Fruit fly (Drosophila melanogaster) whole organism, embryonic: ENCODE results near the gene Osi21.

Source experiments
- Abd-B ChIP-seq: fragments of 200-800 bp; sonication (Bioruptor generic); optimal IDR thresholded peaks from 2 replicates; lab custom pipeline; 2018; ENCODE audit warnings: missing biosample characterization, mild to moderate bottlenecking, missing genetic modification characterization, moderate library complexity
- CG10209 ChIP-seq: fragments of 200-800 bp; sonication (Bioruptor generic); optimal IDR thresholded peaks from 3 replicates; lab custom pipeline; 2017; ENCODE audit warnings: missing biosample characterization, mild to moderate bottlenecking, missing genetic modification characterization, missing genetic modification reagents
- CG10274 ChIP-seq: fragments of 200-800 bp; sonication (Bioruptor generic); optimal IDR thresholded peaks from 3 replicates; lab custom pipeline; 2017; ENCODE audit warnings: missing biosample characterization, mild to moderate bottlenecking, missing genetic modification characterization
- CG11247 ChIP-seq: fragments of 200-800 bp; sonication (Bioruptor generic); IDR thresholded peaks from 2 replicates; pipeline ENCODE4 v1.3.6; 2022; ENCODE audit warnings: missing biosample characterization, missing genetic modification characterization
- CG12236 ChIP-seq: fragments of 200-800 bp; sonication (Bioruptor generic); optimal IDR thresholded peaks from 2 replicates; lab custom pipeline; 2016; ENCODE audit warnings: missing biosample characterization, missing genetic modification characterization
- CG12659 ChIP-seq: fragments of 200-800 bp; sonication (Bioruptor generic); optimal IDR thresholded peaks from 3 replicates; lab custom pipeline; 2017; ENCODE audit warnings: mild to moderate bottlenecking, missing biosample characterization, missing genetic modification reagents, missing genetic modification characterization
- CG13296 ChIP-seq: fragments of 200-800 bp; sonication (Bioruptor generic); optimal IDR thresholded peaks from 3 replicates; lab custom pipeline; 2018; ENCODE audit warnings: missing biosample characterization, mild to moderate bottlenecking, missing genetic modification characterization
- CG15269 ChIP-seq: fragments of 200-800 bp; sonication (Bioruptor generic); optimal IDR thresholded peaks from 2 replicates; lab custom pipeline; 2018; ENCODE audit warnings: missing biosample characterization, mild to moderate bottlenecking, missing genetic modification characterization, moderate library complexity
- CG15601 ChIP-seq: fragments of 200-800 bp; sonication (Bioruptor generic); optimal IDR thresholded peaks from 3 replicates; lab custom pipeline; 2019; ENCODE audit warnings: missing biosample characterization, mild to moderate bottlenecking, missing genetic modification characterization, moderate library complexity
- CG1647 ChIP-seq: fragments of 200-800 bp; sonication (Bioruptor generic); optimal IDR thresholded peaks from 3 replicates; lab custom pipeline; 2016; ENCODE audit warnings: missing biosample characterization, missing genetic modification characterization
- CG17912 ChIP-seq: fragments of 200-800 bp; sonication (Bioruptor generic); optimal IDR thresholded peaks from 2 replicates; lab custom pipeline; 2018; ENCODE audit warnings: missing biosample characterization, mild to moderate bottlenecking, missing genetic modification characterization
- CG2116 ChIP-seq: fragments of 200-800 bp; sonication (Bioruptor generic); optimal IDR thresholded peaks from 3 replicates; lab custom pipeline; 2018; ENCODE audit warnings: missing biosample characterization, mild to moderate bottlenecking, missing genetic modification characterization
- CG31365 ChIP-seq: fragments of 200-800 bp; sonication (Bioruptor generic); optimal IDR thresholded peaks from 2 replicates; lab custom pipeline; 2018; ENCODE audit warnings: missing biosample characterization, mild to moderate bottlenecking, missing genetic modification characterization
- CG33213 ChIP-seq: fragments of 200-800 bp; sonication (Bioruptor generic); optimal IDR thresholded peaks from 3 replicates; lab custom pipeline; 2016; ENCODE audit warnings: missing biosample characterization, missing genetic modification characterization
- CG6254 ChIP-seq: fragments of 200-800 bp; sonication (Bioruptor generic); optimal IDR thresholded peaks from 3 replicates; lab custom pipeline; 2017; ENCODE audit warnings: mild to moderate bottlenecking, missing biosample characterization, missing genetic modification reagents, missing genetic modification characterization
- CG6689 ChIP-seq: fragments of 200-800 bp; sonication (Bioruptor generic); IDR thresholded peaks from 2 replicates; pipeline ENCODE4 v1.3.6; 2022; ENCODE audit warnings: missing biosample characterization, missing genetic modification characterization
- CG6791 ChIP-seq: fragments of 200-800 bp; sonication (Bioruptor generic); IDR thresholded peaks from 3 replicates; pipeline ENCODE4 v1.3.6; 2022; ENCODE audit warnings: missing biosample characterization, missing genetic modification characterization; ENCODE audit not compliant: partially characterized antibody
- CG7839 ChIP-seq: fragments of 200-800 bp; sonication (Bioruptor generic); optimal IDR thresholded peaks from 3 replicates; lab custom pipeline; 2018; ENCODE audit warnings: missing biosample characterization, mild to moderate bottlenecking, missing genetic modification characterization, moderate library complexity
- CG7928 ChIP-seq: fragments of 200-800 bp; sonication (Bioruptor generic); optimal IDR thresholded peaks from 2 replicates; lab custom pipeline; 2017; ENCODE audit warnings: missing biosample characterization, mild to moderate bottlenecking, missing genetic modification characterization
- CG8924 ChIP-seq: fragments of 200-800 bp; optimal IDR thresholded peaks from 3 replicates; lab custom pipeline; 2019; ENCODE audit warnings: missing biosample characterization, mild to moderate bottlenecking, missing genetic modification characterization, moderate library complexity
- CG9609 ChIP-seq: fragments of 200-800 bp; sonication (Bioruptor generic); optimal IDR thresholded peaks from 3 replicates; lab custom pipeline; 2016; ENCODE audit warnings: missing biosample characterization, missing genetic modification characterization
- Chrac-16 ChIP-seq: fragments of 200-800 bp; sonication (Bioruptor generic); optimal IDR thresholded peaks from 3 replicates; lab custom pipeline; 2016; ENCODE audit warnings: missing biosample characterization, missing genetic modification characterization
- D19A ChIP-seq: fragments of 200-800 bp; optimal IDR thresholded peaks from 3 replicates; lab custom pipeline; 2019; ENCODE audit warnings: missing biosample characterization, mild to moderate bottlenecking, missing genetic modification characterization, moderate library complexity
- Jarid2 ChIP-seq: fragments of 200-800 bp; sonication (Bioruptor generic); optimal IDR thresholded peaks from 3 replicates; lab custom pipeline; 2017; ENCODE audit warnings: mild to moderate bottlenecking, missing biosample characterization, missing genetic modification reagents, missing genetic modification characterization
- Mad ChIP-seq: fragments of 200-800 bp; sonication (Bioruptor generic); optimal IDR thresholded peaks from 2 replicates; lab custom pipeline; 2016; ENCODE audit warnings: missing biosample characterization, missing genetic modification characterization
- Meics ChIP-seq: fragments of 200-800 bp; sonication (Bioruptor generic); optimal IDR thresholded peaks from 2 replicates; lab custom pipeline; 2017; ENCODE audit warnings: missing biosample characterization, mild to moderate bottlenecking, missing genetic modification characterization
- NfI ChIP-seq: fragments of 200-800 bp; sonication (Bioruptor generic); optimal IDR thresholded peaks from 3 replicates; lab custom pipeline; 2018; ENCODE audit warnings: missing biosample characterization, mild to moderate bottlenecking, missing genetic modification characterization, moderate library complexity
- Optix ChIP-seq: fragments of 200-800 bp; sonication (Bioruptor generic); IDR thresholded peaks from 3 replicates; pipeline ENCODE4 v1.3.6; 2022; ENCODE audit warnings: missing biosample characterization, missing genetic modification characterization
- Six4 ChIP-seq: fragments of 200-800 bp; sonication (Bioruptor generic); optimal IDR thresholded peaks from 2 replicates; lab custom pipeline; 2016; ENCODE audit warnings: missing biosample characterization, missing genetic modification characterization
- Sox102F ChIP-seq: fragments of 200-800 bp; sonication (Bioruptor generic); optimal IDR thresholded peaks from 2 replicates; lab custom pipeline; 2018; ENCODE audit warnings: missing biosample characterization, mild to moderate bottlenecking, missing genetic modification characterization, moderate library complexity
- Ssrp ChIP-seq: fragments of 200-800 bp; sonication (Bioruptor generic); optimal IDR thresholded peaks from 2 replicates; lab custom pipeline; 2018; ENCODE audit warnings: missing biosample characterization, mild to moderate bottlenecking, missing genetic modification characterization, moderate library complexity
- ab ChIP-seq: fragments of 200-800 bp; sonication (Bioruptor generic); optimal IDR thresholded peaks from 2 replicates; lab custom pipeline; 2016; ENCODE audit warnings: missing biosample characterization, missing genetic modification characterization
- ash1 ChIP-seq: fragments of 200-800 bp; sonication (Bioruptor generic); optimal IDR thresholded peaks from 2 replicates; lab custom pipeline; 2018; ENCODE audit warnings: missing biosample characterization, mild to moderate bottlenecking, missing genetic modification characterization
- br ChIP-seq: fragments of >200 bp; optimal IDR thresholded peaks from 2 replicates; lab custom pipeline; 2017
- chif ChIP-seq, 2 experiments: fragments of 200-800 bp; sonication (Bioruptor generic); optimal IDR thresholded peaks; 3 replicates each; lab custom pipeline; 2016; ENCODE audit warnings: missing biosample characterization in 2 of 2, missing genetic modification characterization in 2 of 2
- dan ChIP-seq: fragments of 200-800 bp; sonication (Bioruptor generic); IDR thresholded peaks from 2 replicates; pipeline ENCODE4 v1.3.6; 2022; ENCODE audit warnings: missing biosample characterization, missing genetic modification characterization
- disco-r ChIP-seq: fragments of 200-800 bp; sonication (Bioruptor generic); optimal IDR thresholded peaks from 2 replicates; lab custom pipeline; 2016; ENCODE audit warnings: missing biosample characterization, missing genetic modification characterization
- emc ChIP-seq: fragments of 200-800 bp; sonication (Bioruptor generic); optimal IDR thresholded peaks from 2 replicates; lab custom pipeline; 2016; ENCODE audit warnings: missing biosample characterization, missing genetic modification characterization
- exex ChIP-seq: fragments of 200-800 bp; sonication (Bioruptor generic); optimal IDR thresholded peaks from 4 replicates; lab custom pipeline; 2018; ENCODE audit warnings: missing biosample characterization, mild to moderate bottlenecking, missing genetic modification characterization, moderate library complexity
- gsb-n ChIP-seq: fragments of 200-800 bp; sonication (Bioruptor generic); optimal IDR thresholded peaks from 3 replicates; lab custom pipeline; 2018; ENCODE audit warnings: missing biosample characterization, mild to moderate bottlenecking, missing genetic modification characterization
- gt ChIP-seq: fragments of 200-800 bp; sonication (Bioruptor generic); IDR thresholded peaks from 2 replicates; pipeline ENCODE4 v1.3.6; 2022; ENCODE audit warnings: missing biosample characterization, missing genetic modification characterization
- repo ChIP-seq: fragments of 200-800 bp; sonication (Bioruptor generic); optimal IDR thresholded peaks from 2 replicates; lab custom pipeline; 2016; ENCODE audit warnings: missing biosample characterization, missing genetic modification characterization
- ro ChIP-seq: fragments of 200-800 bp; sonication (Bioruptor generic); IDR thresholded peaks from 2 replicates; pipeline ENCODE4 v1.3.6; 2022; ENCODE audit warnings: missing biosample characterization, missing genetic modification characterization
- run ChIP-seq: fragments of 200-800 bp; sonication (Bioruptor generic); optimal IDR thresholded peaks from 3 replicates; lab custom pipeline; 2018; ENCODE audit warnings: missing biosample characterization, mild to moderate bottlenecking, missing genetic modification characterization
- schlank ChIP-seq: fragments of 200-800 bp; sonication (Bioruptor generic); optimal IDR thresholded peaks from 2 replicates; lab custom pipeline; 2018; ENCODE audit warnings: missing biosample characterization, mild to moderate bottlenecking, missing genetic modification characterization
- tll ChIP-seq, 2 experiments: fragments of 200-800 bp in 1 of 2; fragments of >200 bp in 1 of 2; sonication (Bioruptor generic) in 1 of 2; optimal IDR thresholded peaks; 2 replicates each; lab custom pipeline; 2017 to 2019; ENCODE audit warnings: missing biosample characterization in 2 of 2, missing genetic modification characterization in 2 of 2, mild to moderate bottlenecking in 1 of 2, moderate library complexity in 1 of 2
- trem ChIP-seq: fragments of 200-800 bp; optimal IDR thresholded peaks from 3 replicates; lab custom pipeline; 2019; ENCODE audit warnings: missing biosample characterization, mild to moderate bottlenecking, missing genetic modification characterization, moderate library complexity
- unc-4 ChIP-seq: fragments of 200-800 bp; sonication (Bioruptor generic); IDR thresholded peaks from 2 replicates; pipeline ENCODE4 v1.3.6; 2022; ENCODE audit warnings: missing biosample characterization, missing genetic modification characterization; ENCODE audit not compliant: partially characterized antibody
- wor ChIP-seq: fragments of 200-800 bp; sonication (Bioruptor generic); IDR thresholded peaks from 2 replicates; pipeline ENCODE4 v1.3.6; 2022; ENCODE audit warnings: missing biosample characterization, missing genetic modification characterization
- z ChIP-seq: fragments of 200-800 bp; sonication (Bioruptor generic); IDR thresholded peaks from 3 replicates; pipeline ENCODE4 v1.3.6; 2022; ENCODE audit warnings: missing biosample characterization, missing genetic modification characterization

Osi21 gene

dm6 chr2L:11268933-11269631, 16.4 kb downstream of the Osi21 start, which contains the start of gene cmet (continued):
- peak; percentile 48 for TF ChIP-seq trem (tag; lab: Kevin White, UChicago)
- TF ChIP-seq CG31365 = no peak
- peak; percentile 46 for TF ChIP-seq CG15269 (tag; lab: Kevin White, UChicago)
- TF ChIP-seq repo (GFP tag; lab: Kevin White, UChicago) = no peak
- TF ChIP-seq Jarid2 (GFP tag; lab: Kevin White, UChicago) = no peak
- TF ChIP-seq ro = no peak
- peak; percentile 5 for TF ChIP-seq Chrac-16
- TF ChIP-seq CG6689 (GFP tag; lab: Robert Waterston, UW) = no peak; the same call in 1 of the 2 replicates
- peak; percentile 48 for TF ChIP-seq CG11247 (GFP tag; lab: Robert Waterston, UW)
- peak; percentile 43 for TF ChIP-seq CG8924 (tag; lab: Kevin White, UChicago)
- TF ChIP-seq CG33213 (GFP tag; lab: Kevin White, UChicago) = peak; percentile 72
- no peak for TF ChIP-seq schlank (tag; lab: Kevin White, UChicago)
- TF ChIP-seq z (GFP tag; lab: Robert Waterston, UW) = no peak
- TF ChIP-seq run (tag; lab: Kevin White, UChicago) = no peak
- peak; percentile 43 for TF ChIP-seq CG15601 (tag; lab: Kevin White, UChicago)
- no peak for TF ChIP-seq br
- TF ChIP-seq CG13296 (GFP tag; lab: Kevin White, UChicago) = no peak
- no peak for TF ChIP-seq CG6254 (GFP tag; lab: Kevin White, UChicago)
- peak; percentile 98 for TF ChIP-seq CG2116 (GFP tag; lab: Kevin White, UChicago)
- TF ChIP-seq exex (tag; lab: Kevin White, UChicago) = no peak
- TF ChIP-seq gt (GFP tag; lab: Robert Waterston, UW) = no peak
- TF ChIP-seq CG7928 (GFP tag; lab: Kevin White, UChicago) = peak; percentile 98
- peak; percentile 41 for TF ChIP-seq ab (GFP tag; lab: Kevin White, UChicago)
- TF ChIP-seq disco-r (GFP tag; lab: Kevin White, UChicago) = peak; percentile 18
- TF ChIP-seq dan (GFP tag; lab: Robert Waterston, UW) = no peak
- no peak for TF ChIP-seq D19A (tag; lab: Kevin White, UChicago)
- TF ChIP-seq CG7839 (tag; lab: Kevin White, UChicago) = no peak
- TF ChIP-seq Optix = peak; percentile 14; the same call in 1 of the 3 replicates
- peak; percentile 27 for TF ChIP-seq Mad (GFP tag; lab: Kevin White, UChicago)
- peak; percentile 20 for TF ChIP-seq gsb-n (tag; lab: Kevin White, UChicago)
- peak; percentile 41 for TF ChIP-seq CG9609 (GFP tag; lab: Kevin White, UChicago)
- peak; percentile 55 for TF ChIP-seq Abd-B (GFP tag; lab: Kevin White, UChicago)
- no peak for TF ChIP-seq tll (GFP tag; optimal IDR thresholded peaks at IDR 0.05; lab: Kevin White, UChicago)
- TF ChIP-seq Ssrp (tag; lab: Kevin White, UChicago) = peak; percentile 25
- TF ChIP-seq CG17912 (GFP tag; lab: Kevin White, UChicago) = peak; percentile 19
- peak; percentile 69 for TF ChIP-seq CG12659 (GFP tag; lab: Kevin White, UChicago)
- TF ChIP-seq unc-4 (GFP tag; lab: Robert Waterston, UW) = peak; percentile 79
- TF ChIP-seq ash1 (GFP tag; lab: Kevin White, UChicago) = no peak
- TF ChIP-seq CG12236 = peak; percentile 35
- TF ChIP-seq wor (GFP tag; lab: Robert Waterston, UW) = no peak
- TF ChIP-seq Meics (GFP tag; lab: Kevin White, UChicago) = peak; percentile 13
- peak; percentile 14 to 66 for TF ChIP-seq chif (GFP tag; optimal IDR thresholded peaks at IDR 0.05; lab: Kevin White, UChicago)
- peak; percentile 50 for TF ChIP-seq CG1647
- TF ChIP-seq CG10274 = no peak
- peak; percentile 98 for TF ChIP-seq CG6791 (GFP tag; lab: Robert Waterston, UW)
- TF ChIP-seq emc (GFP tag; lab: Kevin White, UChicago) = peak; percentile 18
- TF ChIP-seq Sox102F (GFP tag; lab: Kevin White, UChicago) = no peak
- TF ChIP-seq CG10209 (GFP tag; lab: Kevin White, UChicago) = peak; percentile 42
- TF ChIP-seq Six4 (GFP tag; lab: Kevin White, UChicago) = peak; percentile 45
- peak; percentile 59 for TF ChIP-seq NfI (GFP tag; lab: Kevin White, UChicago)
